Fruit fly (Drosophila melanogaster) whole organism, embryonic: ENCODE data around the gene CG15773.
A peak's percentile ranks its signal among the peaks of the same experiment; 100 is the strongest.

Source experiments
- Ada2b ChIP-seq: fragments of 200-800 bp; sonication (Bioruptor generic); IDR thresholded peaks from 2 replicates; pipeline ENCODE4 v1.3.6; 2022; ENCODE audit warnings: missing biosample characterization, missing genetic modification characterization
- Adf1 ChIP-seq: fragments of 200-800 bp; sonication (Bioruptor generic); IDR thresholded peaks from 2 replicates; pipeline ENCODE4 v1.3.6; 2022; ENCODE audit warnings: missing biosample characterization, missing genetic modification characterization
- Aef1 ChIP-seq: fragments of 200-800 bp; sonication (Bioruptor generic); IDR thresholded peaks from 3 replicates; pipeline ENCODE4 v1.3.6; 2022; ENCODE audit warnings: missing biosample characterization, missing genetic modification characterization
- B-H2 ChIP-seq: fragments of 200-800 bp; sonication (Bioruptor generic); optimal IDR thresholded peaks from 2 replicates; lab custom pipeline; 2018; ENCODE audit warnings: missing biosample characterization, mild to moderate bottlenecking, missing genetic modification characterization
- Bgb ChIP-seq: fragments of 200-800 bp; sonication (Bioruptor generic); IDR thresholded peaks from 2 replicates; pipeline ENCODE4 v1.3.6; 2022; ENCODE audit warnings: missing biosample characterization, missing genetic modification characterization; ENCODE audit not compliant: partially characterized antibody
- CG10147 ChIP-seq: fragments of 200-800 bp; sonication (Bioruptor generic); optimal IDR thresholded peaks from 2 replicates; lab custom pipeline; 2019; ENCODE audit warnings: missing biosample characterization, mild to moderate bottlenecking, missing genetic modification characterization, moderate library complexity
- CG10654 ChIP-seq: fragments of 200-800 bp; sonication (Bioruptor generic); optimal IDR thresholded peaks from 2 replicates; lab custom pipeline; 2016; ENCODE audit warnings: missing biosample characterization, missing genetic modification characterization
- CG11723 ChIP-seq: fragments of 200-800 bp; sonication (Bioruptor generic); optimal IDR thresholded peaks from 2 replicates; lab custom pipeline; 2017; ENCODE audit warnings: missing biosample characterization, mild to moderate bottlenecking, missing genetic modification characterization
- CG12942 ChIP-seq: fragments of 200-800 bp; sonication (Bioruptor generic); optimal IDR thresholded peaks from 3 replicates; lab custom pipeline; 2016; ENCODE audit warnings: missing biosample characterization, missing genetic modification characterization
- CG15269 ChIP-seq: fragments of 200-800 bp; sonication (Bioruptor generic); optimal IDR thresholded peaks from 2 replicates; lab custom pipeline; 2018; ENCODE audit warnings: missing biosample characterization, mild to moderate bottlenecking, missing genetic modification characterization, moderate library complexity
- CG1529 ChIP-seq: fragments of 200-800 bp; sonication (Bioruptor generic); optimal IDR thresholded peaks from 3 replicates; lab custom pipeline; 2018; ENCODE audit warnings: missing biosample characterization, missing genetic modification characterization
- CG17328 ChIP-seq: fragments of 200-800 bp; sonication (Bioruptor generic); IDR thresholded peaks from 2 replicates; pipeline ENCODE4 v1.3.6; 2022; ENCODE audit warnings: missing biosample characterization, missing genetic modification characterization
- CG2129 ChIP-seq: fragments of 200-800 bp; sonication (Bioruptor generic); IDR thresholded peaks from 2 replicates; pipeline ENCODE4 v1.3.6; 2022; ENCODE audit warnings: missing biosample characterization, missing genetic modification characterization; ENCODE audit not compliant: partially characterized antibody
- CG2678 ChIP-seq: fragments of 200-800 bp; sonication (Bioruptor generic); optimal IDR thresholded peaks from 3 replicates; lab custom pipeline; 2019; ENCODE audit warnings: missing biosample characterization, mild to moderate bottlenecking, missing genetic modification characterization, moderate library complexity
- CG31224 ChIP-seq: fragments of 200-800 bp; sonication (Bioruptor generic); IDR thresholded peaks from 2 replicates; pipeline ENCODE4 v1.3.6; 2022; ENCODE audit warnings: missing biosample characterization, missing genetic modification characterization
- CG4360 ChIP-seq: fragments of 200-800 bp; sonication (Bioruptor generic); IDR thresholded peaks from 2 replicates; pipeline ENCODE4 v1.3.6; 2022; ENCODE audit warnings: missing biosample characterization, missing genetic modification characterization
- CG6175 ChIP-seq: fragments of 200-800 bp; sonication (Bioruptor generic); IDR thresholded peaks from 3 replicates; pipeline ENCODE4 v1.3.6; 2022; ENCODE audit warnings: missing biosample characterization, missing genetic modification characterization
- CG6654 ChIP-seq: fragments of 200-800 bp; sonication (Bioruptor generic); optimal IDR thresholded peaks from 2 replicates; lab custom pipeline; 2017; ENCODE audit warnings: missing biosample characterization, mild to moderate bottlenecking, missing genetic modification characterization
- CG9727 ChIP-seq: fragments of 200-800 bp; sonication (Bioruptor generic); optimal IDR thresholded peaks from 3 replicates; lab custom pipeline; 2017; ENCODE audit warnings: missing biosample characterization, mild to moderate bottlenecking, missing genetic modification characterization
- CG9932 ChIP-seq: fragments of 200-800 bp; sonication (Bioruptor generic); IDR thresholded peaks from 2 replicates; pipeline ENCODE4 v1.3.6; 2022; ENCODE audit warnings: missing biosample characterization, missing genetic modification characterization
- D19A ChIP-seq: fragments of 200-800 bp; optimal IDR thresholded peaks from 3 replicates; lab custom pipeline; 2019; ENCODE audit warnings: missing biosample characterization, mild to moderate bottlenecking, missing genetic modification characterization, moderate library complexity
- Elba2 ChIP-seq: fragments of 200-800 bp; sonication (Bioruptor generic); optimal IDR thresholded peaks from 3 replicates; lab custom pipeline; 2016; ENCODE audit warnings: missing biosample characterization, missing genetic modification characterization
- Ets97D ChIP-seq: fragments of 200-800 bp; sonication (Bioruptor generic); optimal IDR thresholded peaks from 3 replicates; lab custom pipeline; 2016; ENCODE audit warnings: missing biosample characterization, missing genetic modification characterization
- H2.0 ChIP-seq: fragments of 200-800 bp; sonication (Bioruptor generic); IDR thresholded peaks from 2 replicates; pipeline ENCODE4 v1.3.6; 2022; ENCODE audit warnings: missing biosample characterization, missing genetic modification characterization
- HmgZ ChIP-seq: fragments of 200-800 bp; sonication (Bioruptor generic); optimal IDR thresholded peaks from 2 replicates; lab custom pipeline; 2018; ENCODE audit warnings: missing biosample characterization, mild to moderate bottlenecking, missing genetic modification characterization
- Nf-YA ChIP-seq: fragments of 200-800 bp; sonication (Bioruptor generic); IDR thresholded peaks from 2 replicates; pipeline ENCODE4 v1.3.6; 2022; ENCODE audit warnings: missing biosample characterization, missing genetic modification characterization
- Xbp1 ChIP-seq: fragments of 200-800 bp; sonication (Bioruptor generic); optimal IDR thresholded peaks from 3 replicates; lab custom pipeline; 2016; ENCODE audit warnings: missing biosample characterization, mild to moderate bottlenecking, missing genetic modification characterization
- Xrp1 ChIP-seq: fragments of 200-800 bp; sonication (Bioruptor generic); IDR thresholded peaks from 2 replicates; pipeline ENCODE4 v1.3.6; 2022; ENCODE audit warnings: missing biosample characterization, missing genetic modification characterization
- ato ChIP-seq: fragments of 200-800 bp; sonication (Bioruptor generic); IDR thresholded peaks from 2 replicates; pipeline ENCODE4 v1.3.6; 2022; ENCODE audit warnings: missing biosample characterization, missing genetic modification characterization; ENCODE audit not compliant: partially characterized antibody
- bowl ChIP-seq: fragments of 200-800 bp; sonication (Bioruptor generic); IDR thresholded peaks from 2 replicates; pipeline ENCODE4 v1.3.6; 2022; ENCODE audit warnings: missing biosample characterization, missing genetic modification characterization
- chm ChIP-seq: fragments of 200-800 bp; sonication (Bioruptor generic); IDR thresholded peaks from 2 replicates; pipeline ENCODE4 v1.3.6; 2022; ENCODE audit warnings: missing biosample characterization, missing genetic modification characterization
- cwo ChIP-seq: fragments of 200-800 bp; sonication (Bioruptor generic); optimal IDR thresholded peaks from 3 replicates; lab custom pipeline; 2017; ENCODE audit warnings: missing biosample characterization, missing genetic modification characterization, mild to moderate bottlenecking, moderate library complexity, missing genetic modification reagents
- dan ChIP-seq: fragments of 200-800 bp; sonication (Bioruptor generic); IDR thresholded peaks from 2 replicates; pipeline ENCODE4 v1.3.6; 2022; ENCODE audit warnings: missing biosample characterization, missing genetic modification characterization
- ems ChIP-seq: fragments of 200-800 bp; sonication (Bioruptor generic); optimal IDR thresholded peaks from 3 replicates; lab custom pipeline; 2016; ENCODE audit warnings: missing biosample characterization, missing genetic modification characterization
- grn ChIP-seq: fragments of 200-800 bp; sonication (Bioruptor generic); optimal IDR thresholded peaks from 3 replicates; lab custom pipeline; 2017; ENCODE audit warnings: missing biosample characterization, missing genetic modification characterization
- ham ChIP-seq: fragments of 200-800 bp; sonication (Bioruptor generic); IDR thresholded peaks from 2 replicates; pipeline ENCODE4 v1.3.6; 2022; ENCODE audit warnings: missing biosample characterization, missing genetic modification characterization
- kah ChIP-seq: fragments of 200-800 bp; sonication (Bioruptor generic); optimal IDR thresholded peaks from 2 replicates; lab custom pipeline; 2018; ENCODE audit warnings: missing biosample characterization, mild to moderate bottlenecking, missing genetic modification characterization
- luna ChIP-seq: fragments of 200-800 bp; sonication (Bioruptor generic); optimal IDR thresholded peaks from 2 replicates; lab custom pipeline; 2016; ENCODE audit warnings: missing biosample characterization, missing genetic modification characterization
- nerfin-1 ChIP-seq: fragments of 200-800 bp; sonication (Bioruptor generic); optimal IDR thresholded peaks from 3 replicates; lab custom pipeline; 2019; ENCODE audit warnings: missing biosample characterization, mild to moderate bottlenecking, missing genetic modification characterization, moderate library complexity
- nmo ChIP-seq: fragments of 200-800 bp; sonication (Bioruptor generic); optimal IDR thresholded peaks from 2 replicates; lab custom pipeline; 2018; ENCODE audit warnings: missing biosample characterization, mild to moderate bottlenecking, missing genetic modification characterization, moderate library complexity
- run ChIP-seq: fragments of 200-800 bp; sonication (Bioruptor generic); optimal IDR thresholded peaks from 3 replicates; lab custom pipeline; 2018; ENCODE audit warnings: missing biosample characterization, mild to moderate bottlenecking, missing genetic modification characterization
- sima ChIP-seq: fragments of 200-800 bp; sonication (Bioruptor generic); optimal IDR thresholded peaks from 2 replicates; lab custom pipeline; 2016; ENCODE audit warnings: missing biosample characterization, missing genetic modification characterization
- sob ChIP-seq: fragments of 200-800 bp; sonication (Bioruptor generic); IDR thresholded peaks from 2 replicates; pipeline ENCODE4 v1.3.6; 2022; ENCODE audit warnings: missing biosample characterization, missing genetic modification characterization
- sqz ChIP-seq: fragments of 200-800 bp; sonication (Bioruptor generic); optimal IDR thresholded peaks from 3 replicates; lab custom pipeline; 2018; ENCODE audit warnings: missing biosample characterization, mild to moderate bottlenecking, missing genetic modification characterization
- tin ChIP-seq: fragments of 200-800 bp; sonication (Bioruptor generic); optimal IDR thresholded peaks from 3 replicates; lab custom pipeline; 2016; ENCODE audit warnings: missing biosample characterization, missing genetic modification characterization
- trh ChIP-seq: fragments of 200-800 bp; sonication (Bioruptor generic); optimal IDR thresholded peaks from 2 replicates; lab custom pipeline; 2016; ENCODE audit warnings: missing biosample characterization, missing genetic modification characterization
- zen ChIP-seq: fragments of 200-800 bp; sonication (Bioruptor generic); optimal IDR thresholded peaks from 3 replicates; lab custom pipeline; 2018; ENCODE audit warnings: missing biosample characterization, mild to moderate bottlenecking, missing genetic modification characterization, moderate library complexity
- zf30C ChIP-seq: fragments of 200-800 bp; sonication (Bioruptor generic); optimal IDR thresholded peaks from 3 replicates; lab custom pipeline; 2018; ENCODE audit warnings: missing biosample characterization, mild to moderate bottlenecking, missing genetic modification characterization

Gene CG15773

DNA sequence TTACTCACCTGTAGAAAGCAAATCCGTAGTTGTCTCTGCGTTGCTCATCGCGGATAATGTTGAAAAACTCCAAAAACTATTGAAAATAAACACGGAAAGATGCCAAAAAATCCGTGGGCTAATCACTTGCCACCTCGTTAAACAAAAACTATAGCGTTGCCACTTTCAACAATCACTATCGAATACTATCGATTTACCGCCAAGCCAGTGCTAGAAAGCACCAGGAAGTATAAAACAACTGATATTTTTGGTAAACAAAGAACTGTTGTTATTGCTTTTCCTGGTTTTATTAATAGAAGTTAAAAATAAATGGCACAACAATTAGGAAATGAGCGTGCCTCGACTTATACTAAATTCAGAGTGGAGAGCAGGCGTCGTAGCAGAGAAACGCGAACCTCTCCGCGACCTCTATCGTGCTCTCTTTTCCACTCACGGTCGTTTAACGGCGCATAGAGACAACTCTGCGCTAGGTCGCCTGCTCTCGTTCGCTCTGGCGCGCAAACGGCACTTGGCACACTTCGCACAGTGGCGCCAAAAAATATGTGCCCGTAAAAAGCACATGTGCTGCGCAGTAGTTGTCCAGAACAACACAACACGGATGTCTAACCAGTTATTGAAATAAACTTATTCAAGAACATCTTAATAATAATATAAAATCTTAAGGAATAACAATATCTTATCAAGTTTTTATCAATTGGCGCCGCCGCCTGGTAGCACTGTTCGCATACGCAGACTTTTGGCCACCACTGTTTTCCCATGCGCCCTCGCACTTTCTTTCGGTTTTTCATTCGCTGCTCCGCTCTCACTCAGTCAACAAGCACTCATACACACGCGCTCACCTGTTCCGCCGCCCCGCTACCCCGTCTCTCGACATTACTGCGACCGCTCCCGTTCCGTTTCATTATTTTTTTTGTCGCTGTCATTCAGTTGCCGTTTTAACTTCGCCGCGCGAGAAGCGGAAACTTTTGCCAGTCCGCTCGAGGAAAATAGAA, 22.6 kb downstream of the CG15773 start, which contains the start of the genes lin-52 and CG15771 (continued):
- TF ChIP-seq Adf1 (GFP tag; lab: Robert Waterston, UW) (peak; percentile 86), luna (no peak), sima (no peak), CG11723 (GFP tag; lab: Kevin White, UChicago) (peak; percentile 94), Elba2 (no peak), zen (tag; lab: Kevin White, UChicago) (peak; percentile 84), grn (GFP tag; lab: Kevin White, UChicago) (peak; percentile 45), B-H2 (GFP tag; lab: Kevin White, UChicago) (peak; percentile 93), trh (peak; percentile 82), CG10147 (GFP tag; lab: Kevin White, UChicago) (peak; percentile 93), dan (GFP tag; lab: Robert Waterston, UW) (peak; percentile 86), ham (GFP tag; lab: Robert Waterston, UW) (peak; percentile 87), bowl (GFP tag; lab: Robert Waterston, UW) (peak; percentile 81; the same call in 1 of the 2 replicates), CG4360 (GFP tag; lab: Robert Waterston, UW) (peak; percentile 61; the same call in 1 of the 2 replicates), tin (peak; percentile 92), kah (GFP tag; lab: Kevin White, UChicago) (peak; percentile 91), sob (GFP tag; lab: Robert Waterston, UW) (peak; percentile 95), Ets97D (peak; percentile 65), Xrp1 (GFP tag; lab: Robert Waterston, UW) (peak; percentile 97), run (tag; lab: Kevin White, UChicago) (peak; percentile 90), sqz (GFP tag; lab: Kevin White, UChicago) (peak; percentile 96), Bgb (GFP tag; lab: Robert Waterston, UW) (peak; percentile 21; the same call in 1 of the 2 replicates), CG17328 (GFP tag; lab: Robert Waterston, UW) (peak; percentile 91), HmgZ (tag; lab: Kevin White, UChicago) (peak; percentile 94), CG9932 (peak; percentile 96), nerfin-1 (tag; lab: Kevin White, UChicago) (peak; percentile 91), CG6654 (peak; percentile 81), cwo (GFP tag; lab: Kevin White, UChicago) (peak; percentile 95), CG2129 (GFP tag; lab: Robert Waterston, UW) (no peak), D19A (tag; lab: Kevin White, UChicago) (peak; percentile 91), CG1529 (peak; percentile 93), chm (peak; percentile 87), Aef1 (GFP tag; lab: Robert Waterston, UW) (peak; percentile 95), ato (GFP tag; lab: Robert Waterston, UW) (0 out of 2 replicates have a peak, but pooled peaks have one; percentile 32), CG6175 (GFP tag; lab: Robert Waterston, UW) (peak; percentile 89), nmo (GFP tag; lab: Kevin White, UChicago) (peak; percentile 94), Nf-YA (GFP tag; lab: Robert Waterston, UW) (peak; percentile 83), Ada2b (GFP tag; lab: Robert Waterston, UW) (peak; percentile 93), CG9727 (GFP tag; lab: Kevin White, UChicago) (peak; percentile 97), CG2678 (tag; lab: Kevin White, UChicago) (peak; percentile 98), zf30C (no peak), CG12942 (GFP tag; lab: Kevin White, UChicago) (peak; percentile 86), H2.0 (GFP tag; lab: Robert Waterston, UW) (peak; percentile 87), ems (GFP tag; lab: Kevin White, UChicago) (peak; percentile 74), Xbp1 (GFP tag; lab: Kevin White, UChicago) (peak; percentile 94), CG15269 (tag; lab: Kevin White, UChicago) (peak; percentile 99), CG10654 (peak; percentile 80), CG31224 (GFP tag; lab: Robert Waterston, UW) (peak; percentile 90)
